Worm (Caenorhabditis elegans): ENCODE data around the gene sre-20.

The sre-20 gene

ce11 chrV:12814481-12814882, 29.7 kb upstream of the sre-20 start:
- TF ChIP-seq nfya-2 (GFP tag; IDR thresholded peaks at IDR 0.05) (no peak), mel-28 (tag; optimal IDR thresholded peaks at IDR 0.05; ENCODE audit: borderline replicate concordance) (no peak), T26A5.8 (tag; optimal IDR thresholded peaks at IDR 0.05) (no peak), atf-7 (tag; optimal IDR thresholded peaks at IDR 0.05) (peak; percentile 41), chd-7 (tag; optimal IDR thresholded peaks at IDR 0.05) (peak; percentile 52), ceh-58 (GFP tag; IDR thresholded peaks at IDR 0.05) (no peak), zfh-2 (GFP tag; conservative IDR thresholded peaks at IDR 0.05) (no peak; the same call in 1 of the 2 replicates), nhr-90 (tag; optimal IDR thresholded peaks at IDR 0.05) (no peak), nhr-80 (tag; optimal IDR thresholded peaks at IDR 0.05) (no peak), mcd-1 (GFP tag; IDR thresholded peaks at IDR 0.05) (peak; percentile 64; the same call in 1 of the 2 replicates), F52B5.7 (tag; optimal IDR thresholded peaks at IDR 0.05) (peak; percentile 31), ztf-3 (GFP tag; optimal IDR thresholded peaks at IDR 0.05) (no peak), lag-1 (GFP tag; IDR thresholded peaks at IDR 0.05) (no peak), snpc-1.3 (tag; optimal IDR thresholded peaks at IDR 0.05; ENCODE audit: insufficient read depth) (no peak), attf-6 (GFP tag; IDR thresholded peaks at IDR 0.05) (no peak), Y53G8AR.9 (GFP tag; conservative IDR thresholded peaks at IDR 0.05) (no peak), snpc-4 (GFP tag; optimal IDR thresholded peaks at IDR 0.05) (no peak), snpc-4 (tag; optimal IDR thresholded peaks at IDR 0.05) (peak in 3 of 4 experiments; percentile 10 to 35 (median 16)), snpc-1.1 (tag; optimal IDR thresholded peaks at IDR 0.05; ENCODE audit: insufficient read depth) (no peak), cebp-1 (GFP tag; IDR thresholded peaks at IDR 0.05) (peak; percentile 49; the same call in 1 of the 2 replicates), cebp-1 (tag; optimal IDR thresholded peaks at IDR 0.05) (peak; percentile 78), ccch-3 (GFP tag; optimal IDR thresholded peaks at IDR 0.05) (no peak), cebp-2 (GFP tag; IDR thresholded peaks at IDR 0.05) (no peak), somi-1 (GFP tag; optimal IDR thresholded peaks at IDR 0.05) (peak; percentile 60), F10E7.11 (tag; optimal IDR thresholded peaks at IDR 0.05) (no peak), ztf-26 (tag; optimal IDR thresholded peaks at IDR 0.05) (no peak), Y95B8A.8 (GFP tag; IDR thresholded peaks at IDR 0.05) (0 out of 2 replicates have a peak, but pooled peaks have one; percentile 37), athp-1 (tag; optimal IDR thresholded peaks at IDR 0.05) (no peak), aptf-3 (GFP tag; IDR thresholded peaks at IDR 0.05) (no peak), repo-1 (tag; optimal IDR thresholded peaks at IDR 0.05) (no peak), B0336.3 (GFP tag; IDR thresholded peaks at IDR 0.05) (peak; percentile 33; the same call in 1 of the 2 replicates), D2030.7 (GFP tag; IDR thresholded peaks at IDR 0.05) (no peak), ZK185.1 (tag; optimal IDR thresholded peaks at IDR 0.05; ENCODE audit: poor library complexity, severe bottlenecking) (peak; percentile 36), F33H1.4 (GFP tag; IDR thresholded peaks at IDR 0.05) (no peak), Y67H2A.10 (GFP tag; conservative IDR thresholded peaks at IDR 0.05) (no peak), K12H6.12 (tag; optimal IDR thresholded peaks at IDR 0.05) (peak; percentile 93), ztf-18 (tag; optimal IDR thresholded peaks at IDR 0.05) (peak; percentile 10), C17E4.6 (GFP tag; IDR thresholded peaks at IDR 0.05) (no peak), madf-10 (tag; optimal IDR thresholded peaks at IDR 0.05) (peak; percentile 81), ceh-40 (GFP tag; IDR thresholded peaks at IDR 0.05) (no peak), lin-35 (GFP tag; optimal IDR thresholded peaks at IDR 0.05) (peak in 1 of 3 experiments; percentile 47), rpc-1 (optimal IDR thresholded peaks at IDR 0.05) (no peak), rpc-1 (tag; optimal IDR thresholded peaks at IDR 0.05) (no peak), hmg-1.2 (GFP tag; IDR thresholded peaks at IDR 0.05) (peak; percentile 73; the same call in 1 of the 2 replicates), dox-1 (GFP tag; IDR thresholded peaks at IDR 0.05) (no peak), lsl-1 (GFP tag; optimal IDR thresholded peaks at IDR 0.05) (no peak), attf-5 (GFP tag; optimal IDR thresholded peaks at IDR 0.05) (peak; percentile 65), B0261.1 (tag; optimal IDR thresholded peaks at IDR 0.05) (no peak), madf-3 (GFP tag; IDR thresholded peaks at IDR 0.05) (no peak), efl-1 (GFP tag; optimal IDR thresholded peaks at IDR 0.05) (no peak)
